Fruit fly (Drosophila melanogaster) whole organism, prepupa: ENCODE data around the gene CG17147.
A peak's percentile ranks its signal among the peaks of the same experiment; 100 is the strongest.

Source experiments
- CG10631 ChIP-seq: fragments of 200-800 bp; sonication (Bioruptor generic); optimal IDR thresholded peaks from 2 replicates; lab custom pipeline; 2016; ENCODE audit warnings: missing biosample characterization, missing genetic modification characterization
- CG10669 ChIP-seq: fragments of 200-800 bp; sonication (Bioruptor generic); optimal IDR thresholded peaks from 3 replicates; lab custom pipeline; 2018; ENCODE audit warnings: missing biosample characterization, mild to moderate bottlenecking, missing genetic modification characterization, moderate library complexity
- CG11294 ChIP-seq: fragments of 200-800 bp; sonication (Bioruptor generic); IDR thresholded peaks from 2 replicates; pipeline ENCODE4 v1.3.6; 2022; ENCODE audit warnings: missing biosample characterization, missing genetic modification characterization
- CG11762 ChIP-seq: fragments of 200-800 bp; sonication (Bioruptor generic); optimal IDR thresholded peaks from 3 replicates; lab custom pipeline; 2016; ENCODE audit warnings: missing biosample characterization, missing genetic modification characterization; ENCODE audit not compliant: insufficient read depth
- CG11902 ChIP-seq: fragments of 200-800 bp; sonication (Bioruptor generic); optimal IDR thresholded peaks from 3 replicates; lab custom pipeline; 2016; ENCODE audit warnings: missing biosample characterization, missing genetic modification characterization
- CG15336 ChIP-seq: fragments of 200-800 bp; sonication (Bioruptor generic); IDR thresholded peaks from 2 replicates; pipeline ENCODE4 v1.3.6; 2022; ENCODE audit warnings: missing biosample characterization, missing genetic modification characterization
- CG16779 ChIP-seq: fragments of 200-800 bp; sonication (Bioruptor generic); optimal IDR thresholded peaks from 3 replicates; lab custom pipeline; 2017; ENCODE audit warnings: missing biosample characterization, mild to moderate bottlenecking, missing genetic modification characterization
- CG3032 ChIP-seq: fragments of 200-800 bp; optimal IDR thresholded peaks from 2 replicates; lab custom pipeline; 2019; ENCODE audit warnings: missing biosample characterization, mild to moderate bottlenecking, missing genetic modification characterization, moderate library complexity
- CG31627 ChIP-seq: fragments of 200-800 bp; sonication (Bioruptor generic); optimal IDR thresholded peaks from 3 replicates; lab custom pipeline; 2016; ENCODE audit warnings: missing biosample characterization, missing genetic modification characterization
- CG32006 ChIP-seq: fragments of 200-800 bp; sonication (Bioruptor generic); optimal IDR thresholded peaks from 3 replicates; lab custom pipeline; 2017; ENCODE audit warnings: missing biosample characterization, mild to moderate bottlenecking, missing genetic modification characterization
- CG34406 ChIP-seq: fragments of 200-800 bp; sonication (Bioruptor generic); optimal IDR thresholded peaks from 3 replicates; lab custom pipeline; 2016; ENCODE audit warnings: missing biosample characterization, missing genetic modification characterization
- CG3919 ChIP-seq: fragments of 200-800 bp; sonication (Bioruptor generic); optimal IDR thresholded peaks from 3 replicates; lab custom pipeline; 2016; ENCODE audit warnings: missing biosample characterization, missing genetic modification characterization
- CG6276 ChIP-seq: fragments of 200-800 bp; sonication (Bioruptor generic); optimal IDR thresholded peaks from 2 replicates; lab custom pipeline; 2017; ENCODE audit warnings: missing biosample characterization, mild to moderate bottlenecking, missing genetic modification characterization
- CG6792 ChIP-seq: fragments of 200-800 bp; sonication (Bioruptor generic); optimal IDR thresholded peaks from 3 replicates; lab custom pipeline; 2016; ENCODE audit warnings: missing biosample characterization, missing genetic modification characterization
- CG6854 ChIP-seq: fragments of 200-800 bp; sonication (Bioruptor generic); optimal IDR thresholded peaks from 2 replicates; lab custom pipeline; 2017; ENCODE audit warnings: missing biosample characterization, mild to moderate bottlenecking, missing genetic modification characterization
- CG7368 ChIP-seq: fragments of 200-800 bp; sonication (Bioruptor generic); optimal IDR thresholded peaks from 3 replicates; lab custom pipeline; 2016; ENCODE audit warnings: missing biosample characterization, missing genetic modification characterization
- CG8119 ChIP-seq: fragments of 200-800 bp; sonication (Bioruptor generic); IDR thresholded peaks from 3 replicates; pipeline ENCODE4 v1.3.6; 2022; ENCODE audit warnings: missing biosample characterization, missing genetic modification characterization
- CG8632 ChIP-seq: fragments of 200-800 bp; sonication (Bioruptor generic); optimal IDR thresholded peaks from 3 replicates; lab custom pipeline; 2016; ENCODE audit warnings: missing biosample characterization, missing genetic modification characterization
- CG9139 ChIP-seq: fragments of 200-800 bp; sonication (Bioruptor generic); optimal IDR thresholded peaks from 3 replicates; lab custom pipeline; 2017; ENCODE audit warnings: missing biosample characterization, mild to moderate bottlenecking, missing genetic modification characterization
- Eip78C ChIP-seq: fragments of 200-800 bp; sonication (Bioruptor generic); peaks from one replicate; lab custom pipeline; 2016; ENCODE audit warnings: missing biosample characterization, missing genetic modification characterization
- Eip93F ChIP-seq: fragments of 200-800 bp; sonication (Bioruptor generic); optimal IDR thresholded peaks from 2 replicates; lab custom pipeline; 2016; ENCODE audit warnings: missing biosample characterization, mild to moderate bottlenecking, missing genetic modification characterization
- Ets21C ChIP-seq: fragments of 200-800 bp; sonication (Bioruptor generic); optimal IDR thresholded peaks from 3 replicates; lab custom pipeline; 2016; ENCODE audit warnings: missing biosample characterization, missing genetic modification characterization
- Ets96B ChIP-seq: fragments of 200-800 bp; optimal IDR thresholded peaks from 2 replicates; lab custom pipeline; 2019; ENCODE audit warnings: missing biosample characterization, mild to moderate bottlenecking, missing genetic modification characterization, moderate library complexity
- Gug ChIP-seq: fragments of 200-800 bp; sonication (Bioruptor generic); IDR thresholded peaks from 2 replicates; pipeline ENCODE4 v1.3.6; 2022; ENCODE audit warnings: missing biosample characterization, missing genetic modification characterization
- Hr38 ChIP-seq: sonication (Bioruptor generic); optimal IDR thresholded peaks from 2 replicates; lab custom pipeline; 2016; ENCODE audit warnings: missing biosample characterization, missing genetic modification characterization
- Hr39 ChIP-seq: fragments of 200-800 bp; sonication (Bioruptor generic); optimal IDR thresholded peaks from 2 replicates; lab custom pipeline; 2016; ENCODE audit warnings: missing biosample characterization, missing genetic modification characterization
- Hr4 ChIP-seq: fragments of 200-800 bp; sonication (Bioruptor generic); optimal IDR thresholded peaks from 3 replicates; lab custom pipeline; 2016; ENCODE audit warnings: missing biosample characterization, missing genetic modification characterization
- Lpt ChIP-seq: fragments of 200-800 bp; sonication (Bioruptor generic); optimal IDR thresholded peaks from 3 replicates; lab custom pipeline; 2016; ENCODE audit warnings: missing biosample characterization, missing genetic modification characterization
- OdsH ChIP-seq: fragments of 200-800 bp; sonication (Bioruptor generic); optimal IDR thresholded peaks from 3 replicates; lab custom pipeline; 2016; ENCODE audit warnings: missing biosample characterization, missing genetic modification characterization
- Sox14 ChIP-seq: fragments of 200-800 bp; sonication (Bioruptor generic); optimal IDR thresholded peaks from 3 replicates; lab custom pipeline; 2016; ENCODE audit warnings: missing biosample characterization, missing genetic modification characterization
- Sox15 ChIP-seq: fragments of 200-800 bp; sonication (Bioruptor generic); optimal IDR thresholded peaks from 3 replicates; lab custom pipeline; 2016; ENCODE audit warnings: missing biosample characterization, missing genetic modification characterization
- acj6 ChIP-seq: fragments of 200-800 bp; sonication (Bioruptor generic); optimal IDR thresholded peaks from 3 replicates; lab custom pipeline; 2016; ENCODE audit warnings: missing biosample characterization, missing genetic modification characterization
- cyc ChIP-seq: fragments of 200-800 bp; sonication (Bioruptor generic); optimal IDR thresholded peaks from 3 replicates; lab custom pipeline; 2016; ENCODE audit warnings: missing biosample characterization, missing genetic modification characterization
- dsx ChIP-seq: fragments of 200-800 bp; optimal IDR thresholded peaks from 3 replicates; lab custom pipeline; 2019; ENCODE audit warnings: missing biosample characterization, mild to moderate bottlenecking, missing genetic modification characterization, moderate library complexity; ENCODE audit not compliant: poor library complexity, severe bottlenecking
- eg ChIP-seq: fragments of 200-800 bp; sonication (Bioruptor generic); IDR thresholded peaks from 3 replicates; pipeline ENCODE4 v1.3.6; 2022; ENCODE audit warnings: missing biosample characterization, missing genetic modification characterization
- esn ChIP-seq: fragments of 200-800 bp; sonication (Bioruptor generic); optimal IDR thresholded peaks from 2 replicates; lab custom pipeline; 2016; ENCODE audit warnings: missing biosample characterization, mild to moderate bottlenecking, missing genetic modification characterization, moderate library complexity
- fd59A ChIP-seq: fragments of 200-800 bp; sonication (Bioruptor generic); optimal IDR thresholded peaks from 2 replicates; lab custom pipeline; 2017; ENCODE audit warnings: missing biosample characterization, mild to moderate bottlenecking, missing genetic modification characterization, missing genetic modification reagents
- fd85E ChIP-seq: fragments of 200-800 bp; sonication (Bioruptor generic); optimal IDR thresholded peaks from 3 replicates; lab custom pipeline; 2016; ENCODE audit warnings: missing biosample characterization, missing genetic modification characterization
- fkh ChIP-seq: fragments of 200-800 bp; sonication (Bioruptor generic); optimal IDR thresholded peaks from 3 replicates; lab custom pipeline; 2017; ENCODE audit warnings: missing biosample characterization, mild to moderate bottlenecking, missing genetic modification characterization, moderate library complexity
- net ChIP-seq: fragments of 200-800 bp; sonication (Bioruptor generic); optimal IDR thresholded peaks from 3 replicates; lab custom pipeline; 2016; ENCODE audit warnings: missing biosample characterization, missing genetic modification characterization
- pdm3 ChIP-seq: fragments of 200-800 bp; sonication (Bioruptor generic); optimal IDR thresholded peaks from 3 replicates; lab custom pipeline; 2016; ENCODE audit warnings: missing biosample characterization, missing genetic modification characterization
- salr ChIP-seq, 2 experiments: fragments of 200-800 bp; sonication (Bioruptor generic); optimal IDR thresholded peaks; 3 replicates each; lab custom pipeline; 2016 to 2018; ENCODE audit warnings: missing biosample characterization in 2 of 2, missing genetic modification characterization in 2 of 2, mild to moderate bottlenecking in 1 of 2
- spab ChIP-seq: fragments of 200-800 bp; sonication (Bioruptor generic); optimal IDR thresholded peaks from 2 replicates; lab custom pipeline; 2017; ENCODE audit warnings: missing biosample characterization, mild to moderate bottlenecking, missing genetic modification characterization, missing genetic modification reagents
- ss ChIP-seq, 2 experiments: fragments of 200-800 bp; sonication (Bioruptor generic); optimal IDR thresholded peaks; 2 replicates in 1 of 2; 3 replicates in 1 of 2; lab custom pipeline; 2017 to 2018; ENCODE audit warnings: mild to moderate bottlenecking in 2 of 2, missing biosample characterization in 2 of 2, missing genetic modification characterization in 2 of 2, moderate library complexity in 1 of 2
- topi ChIP-seq: fragments of 200-800 bp; sonication (Bioruptor generic); optimal IDR thresholded peaks from 3 replicates; lab custom pipeline; 2016; ENCODE audit warnings: missing biosample characterization, missing genetic modification characterization

The CG17147 gene

dm6 chr3L:20183345-20184088 lies 40.2 kb upstream of the CG17147 start (continued):
- TF ChIP-seq Sox15 (GFP tag; lab: Kevin White, UChicago) (peak; percentile 46), cyc (peak; percentile 58), Gug (GFP tag; lab: Robert Waterston, UW) (no peak; the same call in 1 of the 2 replicates), CG7368 (no peak), esn (peak; percentile 69), dsx (GFP tag; lab: Kevin White, UChicago) (peak; percentile 65), CG3032 (peak; percentile 63), eg (GFP tag; lab: Robert Waterston, UW) (peak; percentile 64), fkh (no peak), spab (GFP tag; lab: Kevin White, UChicago) (peak; percentile 60), salr (GFP tag; optimal IDR thresholded peaks at IDR 0.05; lab: Kevin White, UChicago) (peak in 1 of 2 experiments; percentile 88), Eip93F (GFP tag; lab: Kevin White, UChicago) (no peak), Ets21C (GFP tag; lab: Kevin White, UChicago) (no peak), CG6854 (GFP tag; lab: Kevin White, UChicago) (no peak), CG6792 (GFP tag; lab: Kevin White, UChicago) (peak; percentile 54), CG11294 (GFP tag; lab: Robert Waterston, UW) (no peak), topi (peak; percentile 70), CG10631 (GFP tag; lab: Kevin White, UChicago) (peak; percentile 70), Eip78C (GFP tag; lab: Kevin White, UChicago) (peak; percentile 89), CG32006 (GFP tag; lab: Kevin White, UChicago) (peak; percentile 87), CG34406 (GFP tag; lab: Kevin White, UChicago) (peak; percentile 59), CG6276 (GFP tag; lab: Kevin White, UChicago) (peak; percentile 49), net (GFP tag; lab: Kevin White, UChicago) (peak; percentile 73), Lpt (GFP tag; lab: Kevin White, UChicago) (peak; percentile 37), Ets96B (tag; lab: Kevin White, UChicago) (peak; percentile 68), OdsH (GFP tag; lab: Kevin White, UChicago) (peak; percentile 78), Sox14 (GFP tag; lab: Kevin White, UChicago) (peak; percentile 70), CG16779 (tag; lab: Kevin White, UChicago) (no peak), CG15336 (GFP tag; lab: Robert Waterston, UW) (peak; percentile 85), CG8119 (peak; percentile 84), fd85E (GFP tag; lab: Kevin White, UChicago) (no peak), ss (GFP tag; optimal IDR thresholded peaks at IDR 0.05; lab: Kevin White, UChicago) (peak; percentile 55 to 61), Hr38 (no peak), CG11762 (GFP tag; lab: Kevin White, UChicago) (peak; percentile 50), CG8632 (GFP tag; lab: Kevin White, UChicago) (peak; percentile 68), Hr4 (GFP tag; lab: Kevin White, UChicago) (peak; percentile 87), CG9139 (GFP tag; lab: Kevin White, UChicago) (peak; percentile 38)

dm6 chr3L:20185206-20185868 lies 38.4 kb upstream of the CG17147 start:
- peak; percentile 76 for TF ChIP-seq CG8119
- peak; percentile 11 for TF ChIP-seq Lpt (GFP tag; lab: Kevin White, UChicago)
- peak; percentile 62 for TF ChIP-seq CG31627
- peak; percentile 45 for TF ChIP-seq CG10669 (GFP tag; lab: Kevin White, UChicago)
- peak; percentile 48 for TF ChIP-seq Hr39
- peak; percentile 28 for TF ChIP-seq CG3919 (GFP tag; lab: Kevin White, UChicago)
- TF ChIP-seq Hr4 (GFP tag; lab: Kevin White, UChicago), result peak; percentile 87
- peak; percentile 32 to 65 for TF ChIP-seq salr (GFP tag; optimal IDR thresholded peaks at IDR 0.05; lab: Kevin White, UChicago)
- TF ChIP-seq pdm3 (GFP tag; lab: Kevin White, UChicago), result peak; percentile 79
- TF ChIP-seq CG11762 (GFP tag; lab: Kevin White, UChicago), result no peak
- peak; percentile 66 for TF ChIP-seq Sox15 (GFP tag; lab: Kevin White, UChicago)
- TF ChIP-seq fd59A (GFP tag; lab: Kevin White, UChicago), result peak; percentile 64
- peak; percentile 81 for TF ChIP-seq OdsH (GFP tag; lab: Kevin White, UChicago)
- peak; percentile 39 to 68 for TF ChIP-seq ss (GFP tag; optimal IDR thresholded peaks at IDR 0.05; lab: Kevin White, UChicago)
- TF ChIP-seq cyc, result no peak
- no peak for TF ChIP-seq CG11294 (GFP tag; lab: Robert Waterston, UW)
- peak; percentile 50 for TF ChIP-seq CG34406 (GFP tag; lab: Kevin White, UChicago)
- peak; percentile 31 for TF ChIP-seq CG6276 (GFP tag; lab: Kevin White, UChicago)
- peak; percentile 69 for TF ChIP-seq Sox14 (GFP tag; lab: Kevin White, UChicago)
- peak; percentile 63 for TF ChIP-seq esn
- TF ChIP-seq Hr38, result no peak
- peak; percentile 38 for TF ChIP-seq CG3032
- TF ChIP-seq acj6, result peak; percentile 81
- TF ChIP-seq dsx (GFP tag; lab: Kevin White, UChicago), result peak; percentile 41
- peak; percentile 87 for TF ChIP-seq CG32006 (GFP tag; lab: Kevin White, UChicago)
- no peak for TF ChIP-seq CG11902
